Worm (Caenorhabditis elegans): ENCODE measurements around the gene unc-50.

DNA sequence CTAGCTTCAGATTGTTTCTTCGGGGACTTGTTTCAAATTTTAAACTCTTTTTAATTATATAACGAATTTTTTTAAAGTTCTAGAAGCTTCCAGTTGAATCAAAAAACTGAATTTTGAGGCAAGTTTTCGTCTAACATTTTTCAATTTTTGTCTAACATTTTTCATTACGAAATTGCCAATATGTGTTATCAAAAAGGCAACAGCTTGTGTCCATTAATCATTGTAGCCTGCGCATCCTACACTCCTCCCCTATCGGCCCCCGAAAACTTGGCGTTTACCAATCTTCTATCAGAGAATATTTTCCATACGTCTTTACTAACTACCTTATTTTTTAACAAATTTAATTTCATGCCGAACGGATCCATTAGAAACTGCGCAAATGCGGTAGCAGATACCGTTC, 17.9 kb downstream of the unc-50 start, which contains the start of gene vglu-3:
- TF ChIP-seq nhr-85 (tag) (no peak), dpl-1 (GFP tag; optimal IDR thresholded peaks at IDR 0.05) (no peak), mep-1 (tag; optimal IDR thresholded peaks at IDR 0.05) (no peak), nhr-237 (tag; optimal IDR thresholded peaks at IDR 0.05) (no peak), lin-39 (tag; optimal IDR thresholded peaks at IDR 0.05) (no peak), efl-1 (optimal IDR thresholded peaks at IDR 0.05) (no peak), efl-1 (GFP tag; optimal IDR thresholded peaks at IDR 0.05 in 1 of 2) (no peak), egl-13 (tag; optimal IDR thresholded peaks at IDR 0.05) (no peak), lin-35 (GFP tag; optimal IDR thresholded peaks at IDR 0.05) (no peak), C04F5.9 (tag; optimal IDR thresholded peaks at IDR 0.05) (no peak)

Measured in whole organism, L1 larva.